Worm (Caenorhabditis elegans) whole organism, midembryonic: ENCODE results near the gene ccpp-6.
A peak's percentile ranks its signal among the peaks of the same experiment; 100 is the strongest.

Experiments used
- T22C8.4 ChIP-seq: fragments of 200-800 bp; sonication (Bioruptor generic); IDR thresholded peaks from 2 replicates; pipeline ENCODE4 v1.3.6; 2022; ENCODE audit warnings: missing genetic modification characterization, missing compliant biosample characterization
- cog-1 ChIP-seq: sonication (generic microtip); optimal IDR thresholded peaks from 2 replicates; lab custom pipeline; 2016; ENCODE audit warnings: missing genetic modification characterization, missing compliant biosample characterization
- flt-1 ChIP-seq: fragments of 200-800 bp; sonication (Bioruptor generic); IDR thresholded peaks from 2 replicates; pipeline ENCODE4 v1.3.6; 2022; ENCODE audit warnings: missing genetic modification characterization, missing compliant biosample characterization
- klf-2 ChIP-seq: fragments of 200-800 bp; sonication (Bioruptor generic); conservative IDR thresholded peaks from 2 replicates; pipeline ENCODE4 v1.3.6; 2022; ENCODE audit warnings: missing genetic modification reagents, missing genetic modification characterization, missing compliant biosample characterization
- med-1 ChIP-seq: sonication (generic microtip); optimal IDR thresholded peaks from 2 replicates; lab custom pipeline; 2017; ENCODE audit warnings: missing genetic modification characterization, mild to moderate bottlenecking, missing compliant biosample characterization, antibody characterized with exemption, missing genetic modification reagents; ENCODE audit not compliant: insufficient read depth
- ref-1 ChIP-seq: fragments of 200-800 bp; sonication (Bioruptor generic); conservative IDR thresholded peaks from 2 replicates; pipeline ENCODE4 v1.3.6; 2022; ENCODE audit warnings: missing genetic modification reagents, missing genetic modification characterization, missing compliant biosample characterization
- tab-1 ChIP-seq: fragments of 200-800 bp; sonication (Bioruptor generic); IDR thresholded peaks from 2 replicates; pipeline ENCODE4 v1.3.6; 2022; ENCODE audit warnings: missing genetic modification characterization, missing compliant biosample characterization
- ztf-23 ChIP-seq: fragments of 200-800 bp; sonication (Bioruptor generic); IDR thresholded peaks from 2 replicates; pipeline ENCODE4 v1.3.6; 2022; ENCODE audit warnings: missing genetic modification reagents, missing genetic modification characterization, missing compliant biosample characterization
- ztf-29 ChIP-seq: fragments of 200-800 bp; sonication (Bioruptor generic); IDR thresholded peaks from 2 replicates; pipeline ENCODE4 v1.3.6; 2022; ENCODE audit warnings: missing genetic modification reagents, missing genetic modification characterization, missing compliant biosample characterization

Gene ccpp-6

ce11 chrII:5374967-5375366 is 12.2 kb downstream of the ccpp-6 start, which contains the start of gene algn-2:
algn-2 (plus strand) TSS chrII:5375267.
- no peak for TF ChIP-seq cog-1 (tag; lab: Kevin White, UChicago)

ce11 chrII:5373275-5374047 is 13.7 kb downstream of the ccpp-6 start, which contains the start of the genes agt-2 and F09E5.3:
agt-2 (minus strand) TSS chrII:5373827.
F09E5.3 (plus strand) TSS chrII:5373997.
- no peak for TF ChIP-seq tab-1 (GFP tag; lab: Robert Waterston, UW)
- no peak for TF ChIP-seq ref-1 (GFP tag; lab: Robert Waterston, UW)
- TF ChIP-seq cog-1 (tag; lab: Kevin White, UChicago): peak; percentile 47
- TF ChIP-seq med-1 (GFP tag; lab: Kevin White, UChicago): no peak
- TF ChIP-seq klf-2 (GFP tag; lab: Robert Waterston, UW): no peak
- peak; percentile 71 for TF ChIP-seq flt-1 (GFP tag; lab: Robert Waterston, UW)
- peak; percentile 62; the same call in 1 of the 2 replicates for TF ChIP-seq ztf-23 (GFP tag; lab: Robert Waterston, UW)
- 0 out of 2 replicates have a peak, but pooled peaks have one; percentile 27 for TF ChIP-seq ztf-29 (GFP tag; lab: Robert Waterston, UW)
- no peak for TF ChIP-seq T22C8.4 (GFP tag; lab: Robert Waterston, UW)

DNA sequence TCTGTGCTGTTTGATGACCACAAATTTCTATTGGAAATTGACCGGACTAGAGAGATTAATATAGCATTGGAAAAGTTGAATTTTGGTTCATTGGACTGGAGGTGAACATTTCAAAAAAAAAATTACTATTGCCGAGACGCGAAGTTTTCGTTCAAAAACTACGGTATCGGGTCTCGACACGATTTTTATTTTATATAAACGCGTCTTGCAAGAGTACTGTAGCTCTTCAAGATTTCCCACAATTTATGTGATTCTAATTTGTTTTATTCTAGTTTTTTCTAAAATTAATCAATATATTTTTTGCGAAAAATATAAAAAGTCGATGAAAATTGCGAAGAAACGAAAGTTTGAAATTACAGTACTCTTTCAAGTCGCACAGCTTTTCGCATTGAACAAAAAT is 16.5 kb downstream of the ccpp-6 start, which contains the start of gene F09E5.12:
F09E5.12 (minus strand) TSS at position 101 of the 400 bp plus-strand sequence.
- TF ChIP-seq cog-1 (tag; lab: Kevin White, UChicago) (no peak), ztf-29 (GFP tag; lab: Robert Waterston, UW) (no peak), T22C8.4 (GFP tag; lab: Robert Waterston, UW) (no peak), ztf-23 (GFP tag; lab: Robert Waterston, UW) (no peak), flt-1 (GFP tag; lab: Robert Waterston, UW) (no peak), med-1 (GFP tag; lab: Kevin White, UChicago) (no peak), klf-2 (GFP tag; lab: Robert Waterston, UW) (no peak), tab-1 (GFP tag; lab: Robert Waterston, UW) (no peak), ref-1 (GFP tag; lab: Robert Waterston, UW) (no peak)

DNA sequence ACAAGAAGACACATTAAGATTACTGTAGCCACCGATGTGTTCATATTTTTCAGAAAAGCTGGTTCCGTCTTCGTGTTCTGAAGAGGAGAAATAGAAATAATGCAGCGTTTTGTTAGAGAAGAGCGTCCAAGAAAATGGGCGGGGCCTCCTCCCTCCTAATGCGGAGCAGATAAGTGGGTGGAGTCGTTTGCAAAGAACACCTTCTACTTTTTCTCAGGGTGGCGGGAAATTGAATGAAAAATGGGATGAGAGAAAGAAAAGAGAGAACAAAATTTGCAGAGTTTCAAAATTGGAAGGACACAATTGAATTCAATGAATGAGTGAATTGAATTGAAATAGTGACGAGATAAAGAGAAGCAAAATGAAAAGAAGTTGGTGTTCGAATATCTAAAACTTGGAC is 21.5 kb downstream of the ccpp-6 start, which contains the start of gene F09E5.16:
F09E5.16 (minus strand) TSS at position 101 of the 400 bp plus-strand sequence.
- no peak for TF ChIP-seq ztf-29 (GFP tag; lab: Robert Waterston, UW)
- no peak for TF ChIP-seq ztf-23 (GFP tag; lab: Robert Waterston, UW)
- TF ChIP-seq ref-1 (GFP tag; lab: Robert Waterston, UW): no peak
- no peak for TF ChIP-seq cog-1 (tag; lab: Kevin White, UChicago)

- no peak for TF ChIP-seq cog-1 (tag; lab: Kevin White, UChicago)
- TF ChIP-seq ztf-23 (GFP tag; lab: Robert Waterston, UW): no peak
- no peak for TF ChIP-seq klf-2 (GFP tag; lab: Robert Waterston, UW)
- TF ChIP-seq T22C8.4 (GFP tag; lab: Robert Waterston, UW): no peak
- TF ChIP-seq ztf-29 (GFP tag; lab: Robert Waterston, UW): no peak
- TF ChIP-seq med-1 (GFP tag; lab: Kevin White, UChicago): no peak
- TF ChIP-seq ref-1 (GFP tag; lab: Robert Waterston, UW): no peak
- no peak for TF ChIP-seq tab-1 (GFP tag; lab: Robert Waterston, UW)
- TF ChIP-seq flt-1 (GFP tag; lab: Robert Waterston, UW): no peak
Observed at ce11 chrII:5364516-5364915, 22.6 kb downstream of the ccpp-6 start.

- TF ChIP-seq ztf-23 (GFP tag; lab: Robert Waterston, UW) (no peak), klf-2 (GFP tag; lab: Robert Waterston, UW) (no peak), flt-1 (GFP tag; lab: Robert Waterston, UW) (no peak), med-1 (GFP tag; lab: Kevin White, UChicago) (no peak), T22C8.4 (GFP tag; lab: Robert Waterston, UW) (no peak), ref-1 (GFP tag; lab: Robert Waterston, UW) (no peak), tab-1 (GFP tag; lab: Robert Waterston, UW) (no peak), cog-1 (tag; lab: Kevin White, UChicago) (no peak), ztf-29 (GFP tag; lab: Robert Waterston, UW) (no peak)
Observed at ce11 chrII:5359252-5359651, 27.9 kb downstream of the ccpp-6 start, which contains the start of gene sec-6. sec-6 (plus strand) TSS chrII:5359552.

DNA sequence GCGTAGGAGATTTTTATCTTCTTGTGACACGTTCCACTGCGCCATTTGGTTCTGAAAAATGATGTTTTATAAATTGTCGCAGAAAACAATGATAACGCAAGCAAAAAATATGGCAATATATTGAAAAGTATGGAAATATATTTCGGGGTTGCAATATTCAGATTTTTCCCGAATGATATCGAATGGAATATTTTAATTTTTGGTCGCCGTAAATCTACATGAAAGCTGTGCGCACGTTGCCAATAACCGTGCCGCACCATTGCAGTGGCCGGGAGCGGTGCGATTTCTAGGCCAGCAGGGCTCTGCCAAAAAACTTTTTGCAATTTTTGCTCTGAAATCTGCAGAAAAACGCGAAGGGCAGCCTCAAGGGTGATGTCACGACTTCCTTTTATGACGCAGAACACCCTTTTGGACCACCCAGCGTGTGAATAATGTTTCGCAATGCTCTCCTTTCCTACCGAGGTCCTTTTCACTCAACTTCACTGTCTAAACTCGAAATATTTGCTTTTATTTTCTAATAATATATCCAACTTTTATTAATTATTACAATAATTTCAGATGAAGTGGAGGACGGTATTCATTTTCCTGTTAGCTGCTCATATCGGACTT is 28.9 kb downstream of the ccpp-6 start, which contains the start of the genes F09E5.11 and bmy-1:
F09E5.11 (minus strand) TSS at position 51 of the 609 bp plus-strand sequence.
bmy-1 (plus strand) TSS at position 559 of the 609 bp plus-strand sequence.
- TF ChIP-seq tab-1 (GFP tag; lab: Robert Waterston, UW) (no peak), cog-1 (tag; lab: Kevin White, UChicago) (peak; percentile 44), ztf-23 (GFP tag; lab: Robert Waterston, UW) (peak; percentile 84), klf-2 (GFP tag; lab: Robert Waterston, UW) (peak; percentile 64; the same call in 1 of the 2 replicates), T22C8.4 (GFP tag; lab: Robert Waterston, UW) (no peak; the same call in 1 of the 2 replicates), flt-1 (GFP tag; lab: Robert Waterston, UW) (peak; percentile 81), ref-1 (GFP tag; lab: Robert Waterston, UW) (no peak), med-1 (GFP tag; lab: Kevin White, UChicago) (peak; percentile 10), ztf-29 (GFP tag; lab: Robert Waterston, UW) (no peak)

ce11 chrII:5355384-5355783 is 31.7 kb downstream of the ccpp-6 start, which contains the start of gene srg-69:
srg-69 (plus strand) TSS chrII:5355684.
- no peak for TF ChIP-seq T22C8.4 (GFP tag; lab: Robert Waterston, UW)
- no peak for TF ChIP-seq med-1 (GFP tag; lab: Kevin White, UChicago)
- no peak for TF ChIP-seq ztf-29 (GFP tag; lab: Robert Waterston, UW)
- TF ChIP-seq tab-1 (GFP tag; lab: Robert Waterston, UW): no peak
- TF ChIP-seq ref-1 (GFP tag; lab: Robert Waterston, UW): no peak
